Worm (Caenorhabditis elegans) whole organism, mixed stage, embryonic: Measurements from ENCODE around the gene pyc-1.

Experiments
- ces-1 ChIP-seq: fragments of 150-350 bp; optimal IDR thresholded peaks from 2 replicates; lab custom pipeline; 2014; ENCODE audit warnings: missing biosample characterization, missing genetic modification reagents, missing genetic modification characterization
- drap-1 ChIP-seq: fragments of 200-800 bp; sonication (Bioruptor generic); optimal IDR thresholded peaks from 3 replicates; lab custom pipeline; 2018; ENCODE audit warnings: mild to moderate bottlenecking, missing genetic modification characterization, missing compliant biosample characterization
- nhr-12 ChIP-seq: fragments of 150-350 bp; optimal IDR thresholded peaks from 2 replicates; lab custom pipeline; 2014; ENCODE audit warnings: missing biosample characterization, missing genetic modification characterization
- nhr-237 ChIP-seq: fragments of 150-350 bp; optimal IDR thresholded peaks from 2 replicates; lab custom pipeline; 2014; ENCODE audit warnings: missing biosample characterization, missing genetic modification characterization
- nhr-28 ChIP-seq: fragments of 150-350 bp; optimal IDR thresholded peaks from 2 replicates; lab custom pipeline; 2014; ENCODE audit warnings: missing biosample characterization, missing genetic modification characterization
- unc-62 ChIP-seq: fragments of 150-350 bp; optimal IDR thresholded peaks from 2 replicates; lab custom pipeline; 2014; ENCODE audit warnings: missing biosample characterization, missing genetic modification reagents, missing genetic modification characterization

DNA sequence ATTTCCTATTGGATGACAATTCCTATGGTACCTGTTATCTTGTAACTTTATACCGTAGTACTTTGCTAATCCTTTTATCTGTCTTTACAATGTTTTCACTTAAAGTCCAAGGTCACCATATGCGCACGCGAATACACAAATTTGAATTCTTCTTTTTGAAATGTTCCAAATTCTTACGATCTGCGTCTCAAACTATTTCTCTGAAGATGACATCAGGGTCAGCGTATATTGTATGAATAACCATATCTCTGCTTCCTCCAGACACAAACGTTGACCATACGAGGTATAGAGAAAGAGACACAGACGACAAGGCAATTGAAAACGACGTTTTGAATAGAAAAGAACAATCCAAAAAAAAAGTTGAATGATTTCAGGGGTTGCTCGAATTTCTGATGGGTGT, 48.4 kb downstream of the pyc-1 start:
- no peak for TF ChIP-seq nhr-12 (tag; lab: Kevin White, UChicago)
- TF ChIP-seq unc-62, result no peak
- TF ChIP-seq drap-1 (GFP tag; lab: Kevin White, UChicago), result no peak
- no peak for TF ChIP-seq nhr-237
- TF ChIP-seq ces-1 (GFP tag; lab: Kevin White, UChicago), result no peak
- no peak for TF ChIP-seq nhr-28 (tag; lab: Kevin White, UChicago)
